Worm (Caenorhabditis elegans) whole organism, L1 larva: Measurements from ENCODE around the gene Y57G7A.6.

Experiments used
- C34B4.2 ChIP-seq: sonication (generic microtip); optimal IDR thresholded peaks from 2 replicates; lab custom pipeline; 2017; ENCODE audit warnings: mild to moderate bottlenecking, missing genetic modification characterization, missing compliant biosample characterization
- aha-1 ChIP-seq: fragments of 150-350 bp; optimal IDR thresholded peaks from 2 replicates; lab custom pipeline; 2014; ENCODE audit warnings: missing biosample characterization, missing genetic modification characterization
- aly-2 ChIP-seq: fragments of 150-350 bp; optimal IDR thresholded peaks from 2 replicates; lab custom pipeline; 2014; ENCODE audit warnings: missing biosample characterization, missing genetic modification characterization
- ceh-8 ChIP-seq: fragments of 200-800 bp; sonication (Bioruptor generic); optimal IDR thresholded peaks from 2 replicates; lab custom pipeline; 2018; ENCODE audit warnings: mild to moderate bottlenecking, missing genetic modification characterization, moderate library complexity, missing compliant biosample characterization
- ceh-82 ChIP-seq, 3 experiments: fragments of 150-350 bp in 1 of 3; sonication (generic microtip) in 2 of 3; optimal IDR thresholded peaks; 2 replicates each; lab custom pipeline; 2014 to 2017; ENCODE audit warnings: missing biosample characterization in 3 of 3, missing genetic modification characterization in 3 of 3
- ceh-88 ChIP-seq: fragments of 200-800 bp; sonication (Bioruptor generic); IDR thresholded peaks from 2 replicates; pipeline ENCODE4 v1.3.6; 2022; ENCODE audit warnings: missing genetic modification characterization, missing compliant biosample characterization
- dsc-1 ChIP-seq: sonication (generic microtip); optimal IDR thresholded peaks from 2 replicates; lab custom pipeline; 2016; ENCODE audit warnings: mild to moderate bottlenecking, missing genetic modification characterization, missing compliant biosample characterization
- efl-1 ChIP-seq, 4 experiments: fragments of 150-350 bp; optimal IDR thresholded peaks in 3 of 4; peaks in 1 of 4; 1 replicate in 1 of 4; 2 replicates in 3 of 4; lab custom pipeline; 2014; ENCODE audit warnings: missing biosample characterization in 2 of 4, missing genetic modification characterization in 2 of 4, missing genetic modification reagents in 2 of 4
- efl-3 ChIP-seq: fragments of 200-800 bp; sonication (Bioruptor generic); optimal IDR thresholded peaks from 2 replicates; lab custom pipeline; 2018; ENCODE audit warnings: mild to moderate bottlenecking, missing genetic modification characterization, missing compliant biosample characterization
- fkh-4 ChIP-seq: sonication (generic microtip); optimal IDR thresholded peaks from 2 replicates; lab custom pipeline; 2016; ENCODE audit warnings: missing compliant biosample characterization, missing genetic modification characterization, borderline replicate concordance
- hpl-2 ChIP-seq: fragments of 150-350 bp; optimal IDR thresholded peaks from 2 replicates; lab custom pipeline; 2014; ENCODE audit warnings: missing biosample characterization, missing genetic modification reagents, missing genetic modification characterization
- irx-1 ChIP-seq: sonication (generic microtip); optimal IDR thresholded peaks from 2 replicates; lab custom pipeline; 2016; ENCODE audit warnings: missing genetic modification characterization, missing compliant biosample characterization
- isw-1 ChIP-seq: fragments of 200-800 bp; sonication (Bioruptor generic); IDR thresholded peaks from 2 replicates; pipeline ENCODE4 v1.3.6; 2022; ENCODE audit warnings: missing genetic modification characterization, missing compliant biosample characterization
- jun-1 ChIP-seq: fragments of 150-350 bp; optimal IDR thresholded peaks from 2 replicates; lab custom pipeline; 2014; ENCODE audit warnings: missing biosample characterization, missing genetic modification reagents, missing genetic modification characterization
- lin-13 ChIP-seq: fragments of 150-350 bp; optimal IDR thresholded peaks from 2 replicates; lab custom pipeline; 2014; ENCODE audit warnings: missing biosample characterization, missing genetic modification reagents, missing genetic modification characterization
- lin-35 ChIP-seq, 2 experiments: fragments of 150-350 bp; optimal IDR thresholded peaks; 2 replicates each; lab custom pipeline; 2014; ENCODE audit warnings: missing biosample characterization in 2 of 2, missing genetic modification characterization in 2 of 2, missing genetic modification reagents in 2 of 2
- mab-9 ChIP-seq: fragments of 200-800 bp; sonication (Bioruptor generic); IDR thresholded peaks from 2 replicates; pipeline ENCODE4 v1.3.6; 2022; ENCODE audit warnings: missing genetic modification reagents, missing genetic modification characterization, missing compliant biosample characterization
- mdl-1 ChIP-seq, 2 experiments: fragments of 150-350 bp; optimal IDR thresholded peaks; 2 replicates each; lab custom pipeline; 2014 to 2017; ENCODE audit warnings: missing biosample characterization in 2 of 2, missing genetic modification characterization in 2 of 2, inconsistent platforms in 1 of 2
- mef-2 ChIP-seq: fragments of 150-350 bp; optimal IDR thresholded peaks from 2 replicates; lab custom pipeline; 2014; ENCODE audit warnings: missing biosample characterization, missing genetic modification characterization
- nhr-19 ChIP-seq: fragments of 200-800 bp; sonication (Bioruptor generic); conservative IDR thresholded peaks from 2 replicates; pipeline ENCODE4 v1.3.6; 2022; ENCODE audit warnings: missing genetic modification characterization, missing compliant biosample characterization
- nhr-28 ChIP-seq: fragments of 150-350 bp; optimal IDR thresholded peaks from 2 replicates; lab custom pipeline; 2014; ENCODE audit warnings: missing biosample characterization, missing genetic modification characterization
- nhr-47 ChIP-seq: sonication (generic microtip); optimal IDR thresholded peaks from 2 replicates; lab custom pipeline; 2016; ENCODE audit warnings: mild to moderate bottlenecking, missing genetic modification characterization, moderate library complexity, missing compliant biosample characterization
- nhr-71 ChIP-seq: sonication (generic microtip); optimal IDR thresholded peaks from 2 replicates; lab custom pipeline; 2016; ENCODE audit warnings: mild to moderate bottlenecking, missing genetic modification characterization, moderate library complexity, missing compliant biosample characterization
- nhr-76 ChIP-seq: sonication (generic microtip); optimal IDR thresholded peaks from 2 replicates; lab custom pipeline; 2017; ENCODE audit warnings: missing biosample characterization, missing genetic modification characterization
- nhr-77 ChIP-seq: fragments of 150-350 bp; optimal IDR thresholded peaks from 2 replicates; lab custom pipeline; 2014; ENCODE audit warnings: missing biosample characterization, missing genetic modification characterization
- nhr-84 ChIP-seq: sonication (generic microtip); optimal IDR thresholded peaks from 2 replicates; lab custom pipeline; 2017; ENCODE audit warnings: missing biosample characterization, missing genetic modification characterization
- nhr-85 ChIP-seq: sonication (generic microtip); peaks from one replicate; lab custom pipeline; 2016; ENCODE audit warnings: missing genetic modification characterization, inconsistent platforms, missing compliant biosample characterization
- pag-3 ChIP-seq: sonication (generic microtip); optimal IDR thresholded peaks from 2 replicates; lab custom pipeline; 2017; ENCODE audit warnings: missing genetic modification characterization, mild to moderate bottlenecking, missing compliant biosample characterization, antibody characterized with exemption, borderline replicate concordance; ENCODE audit not compliant: insufficient read depth
- pax-3 ChIP-seq: fragments of 200-800 bp; sonication (Bioruptor generic); optimal IDR thresholded peaks from 2 replicates; lab custom pipeline; 2018; ENCODE audit warnings: mild to moderate bottlenecking, missing genetic modification characterization, moderate library complexity, missing compliant biosample characterization
- rnt-1 ChIP-seq: sonication (generic microtip); optimal IDR thresholded peaks from 2 replicates; lab custom pipeline; 2016; ENCODE audit warnings: mild to moderate bottlenecking, missing genetic modification characterization, moderate library complexity, missing compliant biosample characterization
- skn-1 ChIP-seq: fragments of 150-350 bp; optimal IDR thresholded peaks from 2 replicates; lab custom pipeline; 2014; ENCODE audit warnings: missing biosample characterization, missing genetic modification characterization
- snu-23 ChIP-seq: sonication (generic microtip); optimal IDR thresholded peaks from 2 replicates; lab custom pipeline; 2016; ENCODE audit warnings: missing genetic modification characterization, missing compliant biosample characterization
- sox-4 ChIP-seq: sonication (generic microtip); optimal IDR thresholded peaks from 2 replicates; lab custom pipeline; 2016; ENCODE audit warnings: missing genetic modification characterization, missing compliant biosample characterization
- sptf-1 ChIP-seq: fragments of 150-350 bp; optimal IDR thresholded peaks from 2 replicates; lab custom pipeline; 2014; ENCODE audit warnings: missing biosample characterization, missing genetic modification characterization
- swsn-7 ChIP-seq: sonication (generic microtip); optimal IDR thresholded peaks from 2 replicates; lab custom pipeline; 2016; ENCODE audit warnings: missing genetic modification characterization, missing compliant biosample characterization
- tbx-2 ChIP-seq: sonication (generic microtip); optimal IDR thresholded peaks from 2 replicates; lab custom pipeline; 2016; ENCODE audit warnings: missing genetic modification characterization, missing compliant biosample characterization
- tlp-1 ChIP-seq: fragments of 150-350 bp; optimal IDR thresholded peaks from 2 replicates; lab custom pipeline; 2014; ENCODE audit warnings: missing biosample characterization, missing genetic modification characterization
- unc-130 ChIP-seq: fragments of 150-350 bp; optimal IDR thresholded peaks from 2 replicates; lab custom pipeline; 2017; ENCODE audit warnings: missing biosample characterization, missing genetic modification characterization, inconsistent platforms
- unc-30 ChIP-seq: sonication (generic microtip); optimal IDR thresholded peaks from 2 replicates; lab custom pipeline; 2017; ENCODE audit warnings: missing biosample characterization, missing genetic modification characterization
- unc-62 ChIP-seq: fragments of 150-350 bp; optimal IDR thresholded peaks from 2 replicates; lab custom pipeline; 2014; ENCODE audit warnings: missing biosample characterization, missing genetic modification reagents, missing genetic modification characterization
- unc-86 ChIP-seq: sonication (generic microtip); optimal IDR thresholded peaks from 2 replicates; lab custom pipeline; 2016; ENCODE audit warnings: missing genetic modification characterization, missing compliant biosample characterization
- unc-98 ChIP-seq: fragments of 200-800 bp; sonication (Bioruptor generic); IDR thresholded peaks from 2 replicates; pipeline ENCODE4 v1.3.6; 2022; ENCODE audit warnings: missing genetic modification characterization, missing compliant biosample characterization
- xbp-1 ChIP-seq: sonication (generic microtip); optimal IDR thresholded peaks from 2 replicates; lab custom pipeline; 2016; ENCODE audit warnings: missing genetic modification characterization, missing compliant biosample characterization
- zag-1 ChIP-seq: fragments of 150-350 bp; optimal IDR thresholded peaks from 2 replicates; lab custom pipeline; 2014; ENCODE audit warnings: missing biosample characterization, missing genetic modification characterization
- zip-4 ChIP-seq: fragments of 200-800 bp; sonication (Bioruptor generic); optimal IDR thresholded peaks from 2 replicates; lab custom pipeline; 2018; ENCODE audit warnings: mild to moderate bottlenecking, missing genetic modification characterization, moderate library complexity, missing compliant biosample characterization
- ztf-11 ChIP-seq, 2 experiments: sonication (generic microtip); optimal IDR thresholded peaks; 2 replicates each; lab custom pipeline; 2016 to 2017; ENCODE audit warnings: missing genetic modification characterization in 2 of 2, missing biosample characterization in 1 of 2, missing compliant biosample characterization in 1 of 2
- ztf-4 ChIP-seq: fragments of 150-350 bp; optimal IDR thresholded peaks from 2 replicates; lab custom pipeline; 2014; ENCODE audit warnings: missing biosample characterization, missing genetic modification characterization

The Y57G7A.6 gene

DNA sequence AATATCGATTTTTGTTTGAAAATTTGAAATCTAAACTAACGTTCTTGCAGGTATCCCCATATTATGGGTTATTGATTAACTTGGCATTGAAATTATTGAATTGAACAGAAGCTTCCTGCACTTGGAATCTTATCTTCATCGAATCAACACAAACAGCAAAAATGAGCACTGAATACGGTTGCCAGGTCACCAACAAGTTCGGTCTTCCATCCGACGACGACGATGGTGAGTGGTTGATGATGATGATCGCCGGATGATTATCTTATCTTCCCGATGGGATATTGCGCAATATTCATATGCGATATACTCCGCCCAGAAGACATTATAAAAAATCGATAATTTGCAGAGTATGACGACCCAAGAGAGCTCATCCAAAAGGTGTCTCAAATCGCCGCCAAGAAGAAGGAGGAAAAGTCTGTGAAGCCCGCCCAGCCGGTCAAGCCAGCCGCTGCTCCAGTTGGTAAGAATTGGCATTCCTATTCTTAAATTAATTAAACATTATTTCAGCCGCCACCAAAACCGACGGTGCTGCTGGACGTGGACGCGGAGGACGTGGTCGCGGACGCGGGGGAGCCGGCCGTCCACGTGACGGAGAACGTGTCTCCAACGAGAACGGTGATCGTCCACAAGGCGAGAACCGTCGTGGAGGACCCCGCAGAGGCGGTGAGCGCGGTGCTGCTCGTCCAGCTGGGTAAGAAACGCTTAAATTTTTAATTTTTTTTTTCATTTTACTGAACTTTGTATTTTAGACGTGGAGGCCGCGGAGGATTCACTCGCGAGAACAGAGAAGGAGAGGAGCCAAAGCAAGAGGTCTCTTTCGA is 35.8 kb upstream of the Y57G7A.6 start, which contains the start of gene vig-1:
Gene vig-1, plus strand, starts transcription at position 51 of the 821 bp plus-strand sequence.
- TF ChIP-seq mab-9 (GFP tag; lab: Robert Waterston, UW) (peak; percentile 30; the same call in 1 of the 2 replicates), nhr-76 (tag; lab: Kevin White, UChicago) (no peak), unc-98 (no peak), efl-1 (optimal IDR thresholded peaks at IDR 0.05; lab: Kevin White, UChicago) (no peak), efl-1 (GFP tag; optimal IDR thresholded peaks at IDR 0.05 in 1 of 2; lab: Kevin White, UChicago) (peak in 1 of 2 experiments; percentile 87), C34B4.2 (no peak), snu-23 (no peak), aha-1 (no peak), unc-86 (tag; lab: Kevin White, UChicago) (no peak), rnt-1 (tag; lab: Kevin White, UChicago) (no peak), nhr-47 (tag; lab: Kevin White, UChicago) (no peak)

DNA sequence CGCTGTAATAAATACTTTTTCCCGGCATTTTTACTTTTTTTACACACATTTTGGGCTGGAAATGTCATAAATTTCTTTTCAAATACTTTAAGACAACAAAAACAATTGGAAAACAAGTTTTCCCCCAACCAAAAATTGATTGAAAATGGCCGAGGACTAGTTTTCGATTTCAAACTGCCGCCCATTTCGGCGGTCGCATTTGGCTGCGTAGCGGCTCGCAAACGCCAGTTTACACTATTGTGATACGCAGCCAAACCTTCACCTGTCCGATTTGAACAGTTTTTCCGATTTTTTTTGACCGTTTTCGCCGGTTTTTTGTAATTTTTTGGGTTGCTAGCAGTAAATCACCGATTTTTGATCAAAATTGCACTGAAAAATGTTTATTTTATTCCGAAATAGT is 35.0 kb upstream of the Y57G7A.6 start:
- no peak for TF ChIP-seq pag-3 (tag; lab: Kevin White, UChicago)
- TF ChIP-seq mef-2 (tag; lab: Kevin White, UChicago): peak; percentile 68
- peak; percentile 75 for TF ChIP-seq sox-4 (tag; lab: Kevin White, UChicago)
- TF ChIP-seq sptf-1 (tag; lab: Kevin White, UChicago): no peak
- TF ChIP-seq jun-1 (tag; lab: Kevin White, UChicago): peak; percentile 93
- TF ChIP-seq ceh-88 (GFP tag; lab: Robert Waterston, UW): peak; percentile 84
- TF ChIP-seq nhr-84: peak; percentile 72
- peak; percentile 78 for TF ChIP-seq hpl-2 (GFP tag; lab: Kevin White, UChicago)
- no peak for TF ChIP-seq unc-30
- TF ChIP-seq irx-1 (tag; lab: Kevin White, UChicago): peak; percentile 88
- TF ChIP-seq fkh-4 (tag; lab: Kevin White, UChicago): no peak
- peak; percentile 23 to 90 for TF ChIP-seq ztf-11 (tag; optimal IDR thresholded peaks at IDR 0.05; lab: Kevin White, UChicago)
- no peak for TF ChIP-seq nhr-76 (tag; lab: Kevin White, UChicago)
- peak; percentile 67 for TF ChIP-seq efl-3
- peak; percentile 98 for TF ChIP-seq rnt-1 (tag; lab: Kevin White, UChicago)
- peak; percentile 97 for TF ChIP-seq nhr-47 (tag; lab: Kevin White, UChicago)
- TF ChIP-seq zip-4 (GFP tag; lab: Kevin White, UChicago): peak; percentile 85
- TF ChIP-seq nhr-19 (GFP tag; lab: Robert Waterston, UW): peak; percentile 96
- TF ChIP-seq tlp-1 (tag; lab: Kevin White, UChicago): no peak
- peak; percentile 99 for TF ChIP-seq lin-35 (GFP tag; optimal IDR thresholded peaks at IDR 0.05; lab: Kevin White, UChicago)
- peak; percentile 98 for TF ChIP-seq nhr-71 (tag; lab: Kevin White, UChicago)
- TF ChIP-seq unc-98: peak; percentile 70; the same call in 1 of the 2 replicates
- peak; percentile 86 for TF ChIP-seq ceh-8
- peak; percentile 97 for TF ChIP-seq nhr-85 (tag; lab: Kevin White, UChicago)
- peak; percentile 95 for TF ChIP-seq nhr-77 (tag; lab: Kevin White, UChicago)
- TF ChIP-seq efl-1 (optimal IDR thresholded peaks at IDR 0.05; lab: Kevin White, UChicago): peak; percentile 96 to 99
- peak; percentile 99 to 100 for TF ChIP-seq efl-1 (GFP tag; optimal IDR thresholded peaks at IDR 0.05 in 1 of 2; lab: Kevin White, UChicago)
- TF ChIP-seq lin-13 (GFP tag; lab: Kevin White, UChicago): peak; percentile 98
- TF ChIP-seq zag-1 (tag; lab: Kevin White, UChicago): no peak
- TF ChIP-seq aly-2 (tag; lab: Kevin White, UChicago): peak; percentile 84
- peak; percentile 90 for TF ChIP-seq mab-9 (GFP tag; lab: Robert Waterston, UW)
- peak; percentile 96 for TF ChIP-seq swsn-7 (tag; lab: Kevin White, UChicago)
- TF ChIP-seq pax-3 (tag; lab: Kevin White, UChicago): peak; percentile 92
- TF ChIP-seq nhr-28 (tag; lab: Kevin White, UChicago): no peak
- peak; percentile 93 for TF ChIP-seq unc-86 (tag; lab: Kevin White, UChicago)
- TF ChIP-seq skn-1 (tag; lab: Kevin White, UChicago): peak; percentile 92
- peak; percentile 91 for TF ChIP-seq unc-130 (tag; lab: Kevin White, UChicago)
- peak; percentile 96 for TF ChIP-seq xbp-1 (tag; lab: Kevin White, UChicago)
- peak; percentile 95 for TF ChIP-seq dsc-1 (tag; lab: Kevin White, UChicago)
- peak; percentile 75 for TF ChIP-seq ztf-4
- peak; percentile 94 for TF ChIP-seq isw-1 (GFP tag; lab: Robert Waterston, UW)
- TF ChIP-seq tbx-2 (tag; lab: Kevin White, UChicago): peak; percentile 94
- peak; percentile 96 to 98 (median 97) for TF ChIP-seq ceh-82 (tag; optimal IDR thresholded peaks at IDR 0.05; lab: Kevin White, UChicago)
- peak in 1 of 2 experiments; percentile 92 for TF ChIP-seq mdl-1 (tag; optimal IDR thresholded peaks at IDR 0.05; lab: Kevin White, UChicago)
- no peak for TF ChIP-seq unc-62 (GFP tag; lab: Kevin White, UChicago)
